Worm (Caenorhabditis elegans): ENCODE data around the gene ZC196.2.

The ZC196.2 gene

DNA sequence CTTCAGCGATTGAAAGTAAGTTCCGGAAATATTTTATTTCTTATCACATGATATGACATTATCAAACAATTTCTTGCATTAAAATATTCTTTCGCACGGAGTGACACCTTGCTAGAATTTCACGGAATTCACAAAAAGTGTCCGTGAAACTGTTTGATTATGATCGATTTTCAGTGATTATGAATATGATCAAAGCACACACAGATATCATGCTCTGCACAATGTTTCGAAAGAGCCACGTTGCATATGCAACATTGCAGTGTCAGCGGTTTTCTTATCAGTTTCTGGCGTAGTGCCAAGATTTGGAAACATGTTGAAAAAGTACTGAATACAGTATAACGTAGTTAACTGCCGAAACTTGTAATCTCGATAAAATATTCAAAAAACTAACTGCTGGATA, 29.9 kb downstream of the ZC196.2 start:
- no peak for TF ChIP-seq nhr-43 (tag; optimal IDR thresholded peaks at IDR 0.05; ENCODE audit: poor library complexity, severe bottlenecking)
- TF ChIP-seq egl-27 (tag; optimal IDR thresholded peaks at IDR 0.05): no peak
- peak; percentile 98 for TF ChIP-seq elt-2 (tag; optimal IDR thresholded peaks at IDR 0.05)
- TF ChIP-seq lin-39 (tag; optimal IDR thresholded peaks at IDR 0.05): no peak
- no peak for TF ChIP-seq ztf-4 (tag; optimal IDR thresholded peaks at IDR 0.05)
- TF ChIP-seq fkh-2 (tag; optimal IDR thresholded peaks at IDR 0.05): no peak
- TF ChIP-seq ceh-16 (tag; optimal IDR thresholded peaks at IDR 0.05): no peak
- TF ChIP-seq sea-2 (GFP tag; optimal IDR thresholded peaks at IDR 0.05): no peak
- no peak for TF ChIP-seq egl-5 (tag; optimal IDR thresholded peaks at IDR 0.05)
- TF ChIP-seq ceh-9 (tag; optimal IDR thresholded peaks at IDR 0.05): no peak
- TF ChIP-seq fos-1 (tag; optimal IDR thresholded peaks at IDR 0.05): no peak
- no peak for TF ChIP-seq daf-12 (tag; optimal IDR thresholded peaks at IDR 0.05)
- no peak for TF ChIP-seq nhr-25 (tag; optimal IDR thresholded peaks at IDR 0.05)
- TF ChIP-seq R02D3.7 (tag; optimal IDR thresholded peaks at IDR 0.05): no peak
- TF ChIP-seq skn-1 (tag; optimal IDR thresholded peaks at IDR 0.05): no peak
- no peak for TF ChIP-seq snpc-4 (tag; optimal IDR thresholded peaks at IDR 0.05)
- TF ChIP-seq eor-1 (tag; optimal IDR thresholded peaks at IDR 0.05): no peak
- TF ChIP-seq pqm-1 (tag; optimal IDR thresholded peaks at IDR 0.05): peak; percentile 84
- TF ChIP-seq nhr-77 (tag; optimal IDR thresholded peaks at IDR 0.05): no peak
- TF ChIP-seq nhr-237 (tag; optimal IDR thresholded peaks at IDR 0.05): no peak
- TF ChIP-seq nhr-12 (tag; optimal IDR thresholded peaks at IDR 0.05): no peak
- TF ChIP-seq lsy-12 (tag; optimal IDR thresholded peaks at IDR 0.05): no peak
- TF ChIP-seq nhr-67 (tag; optimal IDR thresholded peaks at IDR 0.05): no peak
- TF ChIP-seq fkh-10 (GFP tag; optimal IDR thresholded peaks at IDR 0.05): no peak
- TF ChIP-seq pha-4 (tag; optimal IDR thresholded peaks at IDR 0.05): peak; percentile 34
- no peak for TF ChIP-seq unc-39 (tag; optimal IDR thresholded peaks at IDR 0.05)
- no peak for TF ChIP-seq ceh-28 (tag; optimal IDR thresholded peaks at IDR 0.05)
- no peak for TF ChIP-seq nfya-1 (tag; optimal IDR thresholded peaks at IDR 0.05; ENCODE audit: insufficient read depth)
- no peak for TF ChIP-seq elt-1 (tag; optimal IDR thresholded peaks at IDR 0.05)
- TF ChIP-seq nhr-76 (tag; optimal IDR thresholded peaks at IDR 0.05): no peak
- TF ChIP-seq mml-1 (tag; optimal IDR thresholded peaks at IDR 0.05): no peak
- TF ChIP-seq ceh-82 (tag; optimal IDR thresholded peaks at IDR 0.05): no peak
- TF ChIP-seq jun-1 (tag; optimal IDR thresholded peaks at IDR 0.05): peak; percentile 85
- TF ChIP-seq nhr-28 (tag; optimal IDR thresholded peaks at IDR 0.05): no peak
- no peak for TF ChIP-seq nhr-23 (tag; optimal IDR thresholded peaks at IDR 0.05)

DNA sequence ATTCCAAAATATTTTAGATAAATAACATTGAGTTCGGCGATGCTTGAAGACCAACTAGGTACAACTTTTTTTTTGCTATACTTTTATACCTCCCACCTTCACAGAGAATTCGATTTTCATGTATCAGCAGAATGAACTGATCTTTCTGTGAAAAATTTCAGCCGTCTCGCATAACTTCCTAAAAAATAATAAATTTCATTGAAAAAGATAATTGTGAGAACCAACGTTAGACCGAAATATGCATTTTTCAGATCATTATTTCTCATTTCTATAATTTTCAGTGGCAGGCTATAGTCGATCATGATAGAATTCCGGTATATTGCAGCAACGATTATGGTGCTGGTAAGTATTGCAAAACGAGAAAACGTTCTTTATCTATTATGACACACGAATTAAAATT, 32.4 kb downstream of the ZC196.2 start, which contains the start of gene srx-115:
Gene srx-115, plus strand, starts transcription at position 301 of the 400 bp plus-strand sequence.
- TF ChIP-seq zag-1 (tag; optimal IDR thresholded peaks at IDR 0.05) (no peak), tbx-2 (tag; optimal IDR thresholded peaks at IDR 0.05) (no peak), snpc-4 (tag; optimal IDR thresholded peaks at IDR 0.05) (no peak), ceh-28 (tag; optimal IDR thresholded peaks at IDR 0.05) (no peak), nhr-67 (tag; optimal IDR thresholded peaks at IDR 0.05) (no peak), ztf-11 (tag; optimal IDR thresholded peaks at IDR 0.05) (no peak), ceh-82 (tag; optimal IDR thresholded peaks at IDR 0.05) (no peak), unc-39 (tag; optimal IDR thresholded peaks at IDR 0.05) (no peak), elt-1 (tag; optimal IDR thresholded peaks at IDR 0.05) (no peak), nfya-1 (tag; optimal IDR thresholded peaks at IDR 0.05; ENCODE audit: insufficient read depth) (no peak), R02D3.7 (tag; optimal IDR thresholded peaks at IDR 0.05) (no peak), nhr-11 (tag; optimal IDR thresholded peaks at IDR 0.05) (no peak), ceh-9 (tag; optimal IDR thresholded peaks at IDR 0.05) (no peak), aly-2 (tag; optimal IDR thresholded peaks at IDR 0.05) (no peak), nhr-12 (tag; optimal IDR thresholded peaks at IDR 0.05) (no peak)

ce11 chrV:8773826-8774382, 34.7 kb downstream of the ZC196.2 start, which contains the start of gene B0507.2:
Gene B0507.2 (plus strand): TSS chrV:8774332.
- TF ChIP-seq pqm-1 (tag; optimal IDR thresholded peaks at IDR 0.05): peak; percentile 28
- no peak for TF ChIP-seq nhr-25 (tag; optimal IDR thresholded peaks at IDR 0.05)
- TF ChIP-seq snpc-4 (tag; optimal IDR thresholded peaks at IDR 0.05): peak; percentile 41
- TF ChIP-seq elt-2 (tag; optimal IDR thresholded peaks at IDR 0.05): peak; percentile 37
- peak; percentile 29 for TF ChIP-seq ceh-28 (tag; optimal IDR thresholded peaks at IDR 0.05)
- no peak for TF ChIP-seq ceh-16 (tag; optimal IDR thresholded peaks at IDR 0.05)
- TF ChIP-seq pha-4 (tag; optimal IDR thresholded peaks at IDR 0.05): peak; percentile 74
- TF ChIP-seq lin-15B (tag; optimal IDR thresholded peaks at IDR 0.05): peak; percentile 40
